Worm (Caenorhabditis elegans) whole organism, L1 larva: ENCODE measurements around the gene unc-82.
A peak's percentile ranks its signal among the peaks of the same experiment; 100 is the strongest.

Experiments used
- C04F5.9 ChIP-seq: sonication (generic microtip); optimal IDR thresholded peaks from 2 replicates; lab custom pipeline; 2016; ENCODE audit warnings: missing genetic modification characterization, missing compliant biosample characterization
- Y116A8C.19 ChIP-seq: sonication (generic microtip); optimal IDR thresholded peaks from 2 replicates; lab custom pipeline; 2016; ENCODE audit warnings: missing compliant biosample characterization, missing genetic modification characterization, borderline replicate concordance
- aha-1 ChIP-seq: fragments of 150-350 bp; optimal IDR thresholded peaks from 2 replicates; lab custom pipeline; 2014; ENCODE audit warnings: missing biosample characterization, missing genetic modification characterization
- alr-1 ChIP-seq: fragments of 200-800 bp; sonication (Bioruptor generic); optimal IDR thresholded peaks from 2 replicates; lab custom pipeline; 2018; ENCODE audit warnings: borderline replicate concordance, mild to moderate bottlenecking, missing genetic modification characterization, missing compliant biosample characterization
- blmp-1 ChIP-seq: fragments of 150-350 bp; optimal IDR thresholded peaks from 2 replicates; lab custom pipeline; 2014; ENCODE audit warnings: missing biosample characterization, missing genetic modification characterization
- ceh-82 ChIP-seq, 3 experiments: fragments of 150-350 bp in 1 of 3; sonication (generic microtip) in 2 of 3; optimal IDR thresholded peaks; 2 replicates each; lab custom pipeline; 2014 to 2017; ENCODE audit warnings: missing biosample characterization in 3 of 3, missing genetic modification characterization in 3 of 3
- ceh-90 ChIP-seq: sonication (generic microtip); optimal IDR thresholded peaks from 2 replicates; lab custom pipeline; 2016; ENCODE audit warnings: missing genetic modification characterization, missing compliant biosample characterization
- dpl-1 ChIP-seq, 3 experiments: fragments of 150-350 bp in 2 of 3; sonication (generic microtip) in 1 of 3; optimal IDR thresholded peaks; 2 replicates each; lab custom pipeline; 2014 to 2017; ENCODE audit warnings: missing biosample characterization in 3 of 3, missing genetic modification characterization in 3 of 3, missing genetic modification reagents in 3 of 3
- dsc-1 ChIP-seq: sonication (generic microtip); optimal IDR thresholded peaks from 2 replicates; lab custom pipeline; 2016; ENCODE audit warnings: mild to moderate bottlenecking, missing genetic modification characterization, missing compliant biosample characterization
- efl-1 ChIP-seq, 4 experiments: fragments of 150-350 bp; optimal IDR thresholded peaks in 3 of 4; peaks in 1 of 4; 1 replicate in 1 of 4; 2 replicates in 3 of 4; lab custom pipeline; 2014; ENCODE audit warnings: missing biosample characterization in 2 of 4, missing genetic modification characterization in 2 of 4, missing genetic modification reagents in 2 of 4
- egl-27 ChIP-seq, 2 experiments: fragments of 150-350 bp in 1 of 2; sonication (generic microtip); optimal IDR thresholded peaks; 3 replicates each; lab custom pipeline; 2017 to 2018; ENCODE audit warnings: missing biosample characterization in 2 of 2, missing genetic modification characterization in 2 of 2, missing genetic modification reagents in 2 of 2
- elt-2 ChIP-seq: sonication (generic microtip); optimal IDR thresholded peaks from 2 replicates; lab custom pipeline; 2016; ENCODE audit warnings: missing genetic modification characterization, mild to moderate bottlenecking, inconsistent platforms, missing compliant biosample characterization, missing genetic modification reagents
- elt-3 ChIP-seq, 6 experiments: fragments of 150-350 bp in 1 of 6; sonication (generic microtip); optimal IDR thresholded peaks; 2 replicates each; lab custom pipeline; 2017 to 2018; ENCODE audit warnings: missing biosample characterization in 6 of 6, missing genetic modification characterization in 6 of 6, inconsistent platforms in 1 of 6
- ets-5 ChIP-seq: fragments of 200-800 bp; sonication (Bioruptor generic); IDR thresholded peaks from 2 replicates; pipeline ENCODE4 v1.3.6; 2022; ENCODE audit warnings: missing genetic modification characterization, missing compliant biosample characterization
- fkh-4 ChIP-seq: sonication (generic microtip); optimal IDR thresholded peaks from 2 replicates; lab custom pipeline; 2016; ENCODE audit warnings: missing compliant biosample characterization, missing genetic modification characterization, borderline replicate concordance
- fkh-8 ChIP-seq: sonication (generic microtip); optimal IDR thresholded peaks from 2 replicates; lab custom pipeline; 2016; ENCODE audit warnings: mild to moderate bottlenecking, missing genetic modification characterization, missing compliant biosample characterization
- hlh-17 ChIP-seq: fragments of 200-800 bp; sonication (Bioruptor generic); optimal IDR thresholded peaks from 2 replicates; lab custom pipeline; 2018; ENCODE audit warnings: missing genetic modification characterization, mild to moderate bottlenecking, missing compliant biosample characterization, moderate library complexity, borderline replicate concordance
- hlh-4 ChIP-seq: sonication (generic microtip); optimal IDR thresholded peaks from 2 replicates; lab custom pipeline; 2016; ENCODE audit warnings: mild to moderate bottlenecking, missing genetic modification characterization, missing compliant biosample characterization
- irx-1 ChIP-seq: sonication (generic microtip); optimal IDR thresholded peaks from 2 replicates; lab custom pipeline; 2016; ENCODE audit warnings: missing genetic modification characterization, missing compliant biosample characterization
- isw-1 ChIP-seq: fragments of 200-800 bp; sonication (Bioruptor generic); IDR thresholded peaks from 2 replicates; pipeline ENCODE4 v1.3.6; 2022; ENCODE audit warnings: missing genetic modification characterization, missing compliant biosample characterization
- lin-13 ChIP-seq: fragments of 150-350 bp; optimal IDR thresholded peaks from 2 replicates; lab custom pipeline; 2014; ENCODE audit warnings: missing biosample characterization, missing genetic modification reagents, missing genetic modification characterization
- lin-14 ChIP-seq: fragments of 200-800 bp; sonication (Bioruptor generic); optimal IDR thresholded peaks from 2 replicates; lab custom pipeline; 2018; ENCODE audit warnings: mild to moderate bottlenecking, missing genetic modification characterization, moderate library complexity, missing compliant biosample characterization
- lin-15B ChIP-seq: fragments of 150-350 bp; sonication (generic microtip); optimal IDR thresholded peaks from 3 replicates; lab custom pipeline; 2014; ENCODE audit warnings: missing biosample characterization, missing genetic modification characterization
- lir-3 ChIP-seq: sonication (generic microtip); optimal IDR thresholded peaks from 2 replicates; lab custom pipeline; 2016; ENCODE audit warnings: mild to moderate bottlenecking, missing genetic modification characterization, moderate library complexity, missing compliant biosample characterization; ENCODE audit not compliant: poor library complexity
- mab-9 ChIP-seq: fragments of 200-800 bp; sonication (Bioruptor generic); IDR thresholded peaks from 2 replicates; pipeline ENCODE4 v1.3.6; 2022; ENCODE audit warnings: missing genetic modification reagents, missing genetic modification characterization, missing compliant biosample characterization
- mep-1 ChIP-seq: fragments of 150-350 bp; optimal IDR thresholded peaks from 2 replicates; lab custom pipeline; 2014; ENCODE audit warnings: missing biosample characterization, missing genetic modification characterization
- nhr-11 ChIP-seq: fragments of 150-350 bp; optimal IDR thresholded peaks from 2 replicates; lab custom pipeline; 2014; ENCODE audit warnings: missing biosample characterization, missing genetic modification characterization
- nhr-12 ChIP-seq: sonication (generic microtip); optimal IDR thresholded peaks from 2 replicates; lab custom pipeline; 2017; ENCODE audit warnings: missing biosample characterization, missing genetic modification characterization
- nhr-20 ChIP-seq: sonication (generic microtip); optimal IDR thresholded peaks from 2 replicates; lab custom pipeline; 2016; ENCODE audit warnings: mild to moderate bottlenecking, missing genetic modification characterization, missing compliant biosample characterization
- nhr-28 ChIP-seq: fragments of 150-350 bp; optimal IDR thresholded peaks from 2 replicates; lab custom pipeline; 2014; ENCODE audit warnings: missing biosample characterization, missing genetic modification characterization
- nhr-47 ChIP-seq: sonication (generic microtip); optimal IDR thresholded peaks from 2 replicates; lab custom pipeline; 2016; ENCODE audit warnings: mild to moderate bottlenecking, missing genetic modification characterization, moderate library complexity, missing compliant biosample characterization
- nhr-77 ChIP-seq: fragments of 150-350 bp; optimal IDR thresholded peaks from 2 replicates; lab custom pipeline; 2014; ENCODE audit warnings: missing biosample characterization, missing genetic modification characterization
- nhr-85 ChIP-seq: sonication (generic microtip); peaks from one replicate; lab custom pipeline; 2016; ENCODE audit warnings: missing genetic modification characterization, inconsistent platforms, missing compliant biosample characterization
- pag-3 ChIP-seq: sonication (generic microtip); optimal IDR thresholded peaks from 2 replicates; lab custom pipeline; 2017; ENCODE audit warnings: missing genetic modification characterization, mild to moderate bottlenecking, missing compliant biosample characterization, antibody characterized with exemption, borderline replicate concordance; ENCODE audit not compliant: insufficient read depth
- pqm-1 ChIP-seq: sonication (generic microtip); optimal IDR thresholded peaks from 3 replicates; lab custom pipeline; 2017; ENCODE audit warnings: missing biosample characterization, missing genetic modification characterization
- rnt-1 ChIP-seq: sonication (generic microtip); optimal IDR thresholded peaks from 2 replicates; lab custom pipeline; 2016; ENCODE audit warnings: mild to moderate bottlenecking, missing genetic modification characterization, moderate library complexity, missing compliant biosample characterization
- snpc-4 ChIP-seq: fragments of 150-350 bp; optimal IDR thresholded peaks from 2 replicates; lab custom pipeline; 2014; ENCODE audit warnings: missing biosample characterization, missing genetic modification characterization
- snu-23 ChIP-seq: sonication (generic microtip); optimal IDR thresholded peaks from 2 replicates; lab custom pipeline; 2016; ENCODE audit warnings: missing genetic modification characterization, missing compliant biosample characterization
- sptf-1 ChIP-seq: fragments of 150-350 bp; optimal IDR thresholded peaks from 2 replicates; lab custom pipeline; 2014; ENCODE audit warnings: missing biosample characterization, missing genetic modification characterization
- sup-37 ChIP-seq: fragments of 200-800 bp; sonication (Bioruptor generic); optimal IDR thresholded peaks from 2 replicates; lab custom pipeline; 2018; ENCODE audit warnings: mild to moderate bottlenecking, missing genetic modification characterization, missing compliant biosample characterization
- swsn-7 ChIP-seq: sonication (generic microtip); optimal IDR thresholded peaks from 2 replicates; lab custom pipeline; 2016; ENCODE audit warnings: missing genetic modification characterization, missing compliant biosample characterization
- tbx-2 ChIP-seq: sonication (generic microtip); optimal IDR thresholded peaks from 2 replicates; lab custom pipeline; 2016; ENCODE audit warnings: missing genetic modification characterization, missing compliant biosample characterization
- tlp-1 ChIP-seq: fragments of 150-350 bp; optimal IDR thresholded peaks from 2 replicates; lab custom pipeline; 2014; ENCODE audit warnings: missing biosample characterization, missing genetic modification characterization
- unc-130 ChIP-seq: fragments of 150-350 bp; optimal IDR thresholded peaks from 2 replicates; lab custom pipeline; 2017; ENCODE audit warnings: missing biosample characterization, missing genetic modification characterization, inconsistent platforms
- unc-98 ChIP-seq: fragments of 200-800 bp; sonication (Bioruptor generic); IDR thresholded peaks from 2 replicates; pipeline ENCODE4 v1.3.6; 2022; ENCODE audit warnings: missing genetic modification characterization, missing compliant biosample characterization
- zag-1 ChIP-seq: fragments of 150-350 bp; optimal IDR thresholded peaks from 2 replicates; lab custom pipeline; 2014; ENCODE audit warnings: missing biosample characterization, missing genetic modification characterization
- zip-4 ChIP-seq: fragments of 200-800 bp; sonication (Bioruptor generic); optimal IDR thresholded peaks from 2 replicates; lab custom pipeline; 2018; ENCODE audit warnings: mild to moderate bottlenecking, missing genetic modification characterization, moderate library complexity, missing compliant biosample characterization

unc-82 gene

DNA sequence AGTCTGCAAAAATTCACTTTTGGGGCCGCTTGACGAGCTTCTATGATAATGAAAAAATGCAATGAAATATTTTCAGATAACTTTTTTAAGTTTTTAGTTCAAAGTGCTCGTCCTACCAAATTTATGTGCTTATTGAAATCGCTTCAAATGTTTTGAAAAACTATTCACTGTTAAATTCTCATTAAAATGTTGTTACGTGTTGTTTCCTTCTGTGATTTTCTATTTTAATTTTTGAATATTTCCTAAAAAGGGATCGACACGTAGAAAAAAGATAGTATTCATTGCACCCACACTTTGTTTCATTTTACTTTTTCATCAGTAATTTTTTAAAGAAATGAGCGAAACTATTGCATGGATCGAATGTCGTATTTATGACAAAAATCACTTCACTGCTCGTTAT lies 5.5 kb upstream of the unc-82 start, which contains the start of gene B0496.6:
Gene B0496.6 (plus strand): TSS at position 301 of the 400 bp plus-strand sequence.
- no peak for TF ChIP-seq snpc-4 (tag; lab: Kevin White, UChicago)
- no peak for TF ChIP-seq nhr-77 (tag; lab: Kevin White, UChicago)
- TF ChIP-seq lin-15B = no peak
- TF ChIP-seq lir-3 (tag; lab: Kevin White, UChicago) = no peak
- TF ChIP-seq unc-98 (GFP tag; lab: Robert Waterston, UW) = no peak
- TF ChIP-seq nhr-11 = no peak
- no peak for TF ChIP-seq lin-13 (GFP tag; lab: Kevin White, UChicago)
- no peak for TF ChIP-seq rnt-1 (tag; lab: Kevin White, UChicago)
- TF ChIP-seq nhr-20 = no peak
- no peak for TF ChIP-seq egl-27 (tag; optimal IDR thresholded peaks at IDR 0.05; lab: Kevin White, UChicago)
- TF ChIP-seq nhr-85 (tag; lab: Kevin White, UChicago) = no peak
- TF ChIP-seq efl-1 (optimal IDR thresholded peaks at IDR 0.05; lab: Kevin White, UChicago) = no peak
- TF ChIP-seq efl-1 (GFP tag; optimal IDR thresholded peaks at IDR 0.05 in 1 of 2; lab: Kevin White, UChicago) = no peak
- TF ChIP-seq fkh-4 (tag; lab: Kevin White, UChicago) = no peak
- TF ChIP-seq nhr-12 = no peak
- no peak for TF ChIP-seq ceh-82 (tag; optimal IDR thresholded peaks at IDR 0.05; lab: Kevin White, UChicago)
- TF ChIP-seq swsn-7 (tag; lab: Kevin White, UChicago) = no peak
- no peak for TF ChIP-seq hlh-4 (tag; lab: Kevin White, UChicago)
- TF ChIP-seq blmp-1 (tag; lab: Kevin White, UChicago) = no peak
- no peak for TF ChIP-seq nhr-28 (tag; lab: Kevin White, UChicago)

DNA sequence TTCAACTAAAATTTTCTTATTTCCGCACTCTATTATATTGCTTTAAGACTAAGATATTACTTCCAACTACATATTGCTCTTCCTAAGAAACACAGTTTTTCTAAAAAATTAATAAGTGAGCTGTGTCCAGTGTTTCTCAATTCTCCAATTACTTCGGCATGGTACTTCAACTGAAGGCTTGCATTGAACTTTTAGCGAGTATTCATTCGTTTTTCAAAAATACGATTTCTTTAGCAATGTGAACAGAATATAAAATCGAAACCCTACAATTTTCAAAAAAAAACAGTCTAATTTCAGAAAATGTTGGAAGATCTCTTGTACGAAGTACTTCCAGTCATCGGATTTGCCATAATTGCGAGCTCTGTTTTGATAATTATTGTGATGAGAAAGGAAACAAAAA lies 3.4 kb upstream of the unc-82 start, which contains the start of gene srtx-1:
Gene srtx-1 (plus strand): TSS at position 301 of the 400 bp plus-strand sequence.
- no peak for TF ChIP-seq pag-3 (tag; lab: Kevin White, UChicago)
- no peak for TF ChIP-seq ceh-90
- TF ChIP-seq mab-9 = no peak
- no peak for TF ChIP-seq snpc-4 (tag; lab: Kevin White, UChicago)
- no peak for TF ChIP-seq efl-1 (optimal IDR thresholded peaks at IDR 0.05; lab: Kevin White, UChicago)
- TF ChIP-seq efl-1 (GFP tag; optimal IDR thresholded peaks at IDR 0.05 in 1 of 2; lab: Kevin White, UChicago) = no peak
- no peak for TF ChIP-seq Y116A8C.19 (tag; lab: Kevin White, UChicago)
- TF ChIP-seq elt-3 (tag; optimal IDR thresholded peaks at IDR 0.05; lab: Kevin White, UChicago) = no peak
- TF ChIP-seq nhr-47 (tag; lab: Kevin White, UChicago) = no peak
- no peak for TF ChIP-seq C04F5.9
- TF ChIP-seq nhr-11 = no peak
- no peak for TF ChIP-seq hlh-17 (GFP tag; lab: Kevin White, UChicago)

DNA sequence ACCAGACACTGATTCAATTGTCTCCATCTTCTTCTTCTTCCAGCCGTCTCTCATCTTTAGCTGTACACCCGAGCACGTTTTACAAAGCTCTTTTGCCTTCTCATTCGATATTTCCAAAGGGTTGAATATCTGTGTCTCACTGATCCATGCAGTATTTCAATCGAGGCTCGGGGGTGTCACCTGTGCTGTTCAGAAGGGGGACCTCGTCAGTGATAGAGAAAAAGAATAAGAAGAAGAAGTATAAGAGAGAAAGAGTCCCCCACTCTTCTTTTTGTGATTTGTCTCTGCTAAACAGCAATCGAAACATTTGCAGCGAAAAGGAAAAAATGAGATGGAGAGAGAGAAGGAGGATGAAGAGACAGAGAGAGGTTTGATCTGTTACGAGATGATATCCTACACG lies 1.8 kb downstream of the unc-82 start:
- TF ChIP-seq unc-98 (GFP tag; lab: Robert Waterston, UW) = no peak
- TF ChIP-seq unc-130 (tag; lab: Kevin White, UChicago) = peak; percentile 33
- TF ChIP-seq irx-1 = no peak
- no peak for TF ChIP-seq fkh-8 (tag; lab: Kevin White, UChicago)
- no peak for TF ChIP-seq lir-3 (tag; lab: Kevin White, UChicago)
- TF ChIP-seq aha-1 = no peak
- TF ChIP-seq elt-2 (tag; lab: Kevin White, UChicago) = no peak
- no peak for TF ChIP-seq dsc-1
- no peak for TF ChIP-seq dpl-1 (GFP tag; optimal IDR thresholded peaks at IDR 0.05; lab: Kevin White, UChicago)
- TF ChIP-seq lin-14 (GFP tag; lab: Kevin White, UChicago) = peak; percentile 91
- no peak for TF ChIP-seq fkh-4 (tag; lab: Kevin White, UChicago)
- no peak for TF ChIP-seq pqm-1 (tag; lab: Kevin White, UChicago)
- no peak for TF ChIP-seq mep-1
- no peak for TF ChIP-seq zag-1
- TF ChIP-seq elt-3 (tag; optimal IDR thresholded peaks at IDR 0.05; lab: Kevin White, UChicago) = no peak
- no peak for TF ChIP-seq pag-3 (tag; lab: Kevin White, UChicago)
- no peak for TF ChIP-seq lin-15B
- no peak for TF ChIP-seq sup-37 (GFP tag; lab: Kevin White, UChicago)
- no peak for TF ChIP-seq tlp-1 (tag; lab: Kevin White, UChicago)
- TF ChIP-seq tbx-2 (tag; lab: Kevin White, UChicago) = peak; percentile 14
- no peak for TF ChIP-seq isw-1 (GFP tag; lab: Robert Waterston, UW)
- TF ChIP-seq snu-23 (GFP tag; lab: Kevin White, UChicago) = peak; percentile 47
- no peak for TF ChIP-seq sptf-1 (tag; lab: Kevin White, UChicago)
- TF ChIP-seq ceh-82 (tag; optimal IDR thresholded peaks at IDR 0.05; lab: Kevin White, UChicago) = no peak
- TF ChIP-seq rnt-1 (tag; lab: Kevin White, UChicago) = peak; percentile 72
- peak; percentile 31 for TF ChIP-seq nhr-20
- no peak for TF ChIP-seq ets-5 (GFP tag; lab: Robert Waterston, UW)
- no peak for TF ChIP-seq alr-1 (tag; lab: Kevin White, UChicago)
- TF ChIP-seq zip-4 (GFP tag; lab: Kevin White, UChicago) = no peak
- TF ChIP-seq lin-13 (GFP tag; lab: Kevin White, UChicago) = no peak
